Fruit fly (Drosophila melanogaster) whole organism, wandering third instar larva: ENCODE results near the gene CG9098.

Experiments
- Abd-B ChIP-seq: fragments of >200 bp; optimal IDR thresholded peaks from 2 replicates; lab custom pipeline; 2017; ENCODE audit warnings: missing biosample characterization, missing genetic modification characterization
- CG32264 ChIP-seq: fragments of 200-800 bp; sonication (Bioruptor generic); optimal IDR thresholded peaks from 2 replicates; lab custom pipeline; 2016; ENCODE audit warnings: missing biosample characterization, missing genetic modification characterization
- CG9705 ChIP-seq: fragments of 200-800 bp; sonication (Bioruptor generic); optimal IDR thresholded peaks from 2 replicates; lab custom pipeline; 2018; ENCODE audit warnings: missing biosample characterization, mild to moderate bottlenecking, missing genetic modification characterization
- CrebA ChIP-seq: fragments of 200-800 bp; sonication (Bioruptor generic); optimal IDR thresholded peaks from 2 replicates; lab custom pipeline; 2016; ENCODE audit warnings: missing biosample characterization, mild to moderate bottlenecking, missing genetic modification characterization, borderline replicate concordance
- Dfd ChIP-seq: fragments of >200 bp; optimal IDR thresholded peaks from 2 replicates; lab custom pipeline; 2017; ENCODE audit warnings: missing biosample characterization, missing genetic modification characterization
- Dif ChIP-seq: fragments of 200-275, 200-300 bp; sonication (Bioruptor generic); optimal IDR thresholded peaks from 2 replicates; lab custom pipeline; 2018; ENCODE audit warnings: missing biosample characterization, missing genetic modification characterization; ENCODE audit not compliant: partially characterized antibody
- GATAd ChIP-seq: sonication (Bioruptor generic); optimal IDR thresholded peaks from 2 replicates; lab custom pipeline; 2016; ENCODE audit warnings: missing biosample characterization, missing genetic modification characterization
- HLH106 ChIP-seq: fragments of 200-800 bp; optimal IDR thresholded peaks from 3 replicates; lab custom pipeline; 2019; ENCODE audit warnings: missing biosample characterization, mild to moderate bottlenecking, missing genetic modification characterization, moderate library complexity
- Hr78 ChIP-seq: fragments of >200 bp; optimal IDR thresholded peaks from 2 replicates; lab custom pipeline; 2017; ENCODE audit warnings: missing biosample characterization, missing genetic modification characterization
- Jra ChIP-seq: sonication (Bioruptor generic); optimal IDR thresholded peaks from 2 replicates; lab custom pipeline; 2016; ENCODE audit warnings: missing biosample characterization, missing genetic modification characterization
- Myc ChIP-seq: fragments of >200 bp; optimal IDR thresholded peaks from 2 replicates; lab custom pipeline; 2017
- N ChIP-seq: fragments of >200 bp; optimal IDR thresholded peaks from 2 replicates; lab custom pipeline; 2018; ENCODE audit warnings: missing biosample characterization, missing external identifiers, missing genetic modification characterization
- Sp1 ChIP-seq: fragments of 200-800 bp; sonication (Bioruptor generic); optimal IDR thresholded peaks from 3 replicates; lab custom pipeline; 2019; ENCODE audit warnings: missing biosample characterization, mild to moderate bottlenecking, missing genetic modification characterization, moderate library complexity
- Vsx2 ChIP-seq: fragments of 200-300, 225-300 bp; sonication (Bioruptor generic); optimal IDR thresholded peaks from 2 replicates; lab custom pipeline; 2018; ENCODE audit warnings: missing biosample characterization, missing genetic modification characterization; ENCODE audit not compliant: partially characterized antibody
- brk ChIP-seq: fragments of 200-800 bp; sonication (Bioruptor generic); optimal IDR thresholded peaks from 2 replicates; lab custom pipeline; 2016; ENCODE audit warnings: missing biosample characterization, mild to moderate bottlenecking, missing genetic modification characterization
- dmrt93B ChIP-seq: fragments of 200-800 bp; sonication (Bioruptor generic); optimal IDR thresholded peaks from 2 replicates; lab custom pipeline; 2018; ENCODE audit warnings: missing biosample characterization, mild to moderate bottlenecking, missing genetic modification characterization
- dsf ChIP-seq: sonication (Bioruptor generic); optimal IDR thresholded peaks from 2 replicates; lab custom pipeline; 2016; ENCODE audit warnings: missing biosample characterization, missing genetic modification characterization, borderline replicate concordance
- fru ChIP-seq: fragments of 200-800 bp; sonication (Bioruptor generic); optimal IDR thresholded peaks from 3 replicates; lab custom pipeline; 2016; ENCODE audit warnings: missing biosample characterization, mild to moderate bottlenecking, missing genetic modification characterization
- h ChIP-seq: fragments of 200-800 bp; sonication (Bioruptor generic); optimal IDR thresholded peaks from 3 replicates; lab custom pipeline; 2016; ENCODE audit warnings: missing biosample characterization, mild to moderate bottlenecking, missing genetic modification characterization
- jim ChIP-seq: fragments of 175-275, 200-325 bp; sonication (Bioruptor generic); optimal IDR thresholded peaks from 2 replicates; lab custom pipeline; 2016; ENCODE audit warnings: missing biosample characterization, mild to moderate bottlenecking, missing genetic modification characterization
- lola ChIP-seq: fragments of >200 bp; optimal IDR thresholded peaks from 2 replicates; lab custom pipeline; 2017; ENCODE audit warnings: missing biosample characterization, missing genetic modification characterization
- pan ChIP-seq: fragments of >200 bp; optimal IDR thresholded peaks from 2 replicates; lab custom pipeline; 2017
- psq ChIP-seq: fragments of 200-800 bp; sonication (Bioruptor generic); optimal IDR thresholded peaks from 3 replicates; lab custom pipeline; 2017; ENCODE audit warnings: missing biosample characterization, mild to moderate bottlenecking, missing genetic modification characterization, moderate library complexity
- rgr ChIP-seq: fragments of 200-800 bp; sonication (Bioruptor generic); optimal IDR thresholded peaks from 3 replicates; lab custom pipeline; 2016; ENCODE audit warnings: missing biosample characterization, mild to moderate bottlenecking, missing genetic modification characterization
- sv ChIP-seq: fragments of 200-800 bp; sonication (Bioruptor generic); optimal IDR thresholded peaks from 3 replicates; lab custom pipeline; 2016; ENCODE audit warnings: missing biosample characterization, missing genetic modification characterization
- tai ChIP-seq: sonication (Bioruptor generic); optimal IDR thresholded peaks from 2 replicates; lab custom pipeline; 2016; ENCODE audit warnings: missing biosample characterization, missing genetic modification characterization
- usp ChIP-seq: fragments of >200 bp; optimal IDR thresholded peaks from 2 replicates; lab custom pipeline; 2017; ENCODE audit warnings: missing biosample characterization, missing genetic modification characterization
- woc ChIP-seq: sonication (Bioruptor generic); optimal IDR thresholded peaks from 2 replicates; lab custom pipeline; 2016; ENCODE audit warnings: missing biosample characterization, mild to moderate bottlenecking, missing genetic modification characterization

Gene CG9098

dm6 chr2L:5969559-5969958 lies 42.6 kb downstream of the CG9098 start, which contains the start of gene Ucp4B:
Gene Ucp4B, plus strand, starts transcription at chr2L:5969859.
- no peak for TF ChIP-seq pan (lab: Kevin White, UChicago)
- no peak for TF ChIP-seq woc (GFP tag; lab: Kevin White, UChicago)
- no peak for TF ChIP-seq jim (GFP tag; lab: Kevin White, UChicago)
- TF ChIP-seq Dfd (GFP tag; lab: Kevin White, UChicago), result no peak
- TF ChIP-seq CG32264 (GFP tag; lab: Kevin White, UChicago), result no peak
- TF ChIP-seq, all 38 proteins: peak for 0

dm6 chr2L:5967702-5968616 lies 44.2 kb downstream of the CG9098 start, which contains the start of the genes CG13992 and Ucp4C:
Gene CG13992, minus strand, starts transcription at chr2L:5967752.
Gene Ucp4C, plus strand, starts transcription at chr2L:5968566.
- no peak for TF ChIP-seq jim (GFP tag; lab: Kevin White, UChicago)
- no peak for TF ChIP-seq pan (lab: Kevin White, UChicago)
- TF ChIP-seq psq, result no peak
- no peak for TF ChIP-seq dsf
- TF ChIP-seq lola (GFP tag; lab: Kevin White, UChicago), result no peak
- TF ChIP-seq Hr78 (GFP tag; lab: Kevin White, UChicago), result no peak
- TF ChIP-seq Vsx2, result no peak
- no peak for TF ChIP-seq Jra (GFP tag; lab: Kevin White, UChicago)
- TF ChIP-seq GATAd (GFP tag; lab: Kevin White, UChicago), result no peak
- TF ChIP-seq tai, result no peak
- no peak for TF ChIP-seq CrebA
- TF ChIP-seq fru (GFP tag; lab: Kevin White, UChicago), result no peak
- no peak for TF ChIP-seq Abd-B (GFP tag; lab: Kevin White, UChicago)
- no peak for TF ChIP-seq N
- no peak for TF ChIP-seq woc (GFP tag; lab: Kevin White, UChicago)
- TF ChIP-seq HLH106 (tag; lab: Kevin White, UChicago), result no peak
- TF ChIP-seq rgr, result no peak
- no peak for TF ChIP-seq Sp1 (GFP tag; lab: Kevin White, UChicago)
- TF ChIP-seq dmrt93B, result no peak
- no peak for TF ChIP-seq Dif (GFP tag; lab: Kevin White, UChicago)

dm6 chr2L:5964851-5965250 lies 47.3 kb downstream of the CG9098 start, which contains the start of gene psd:
Gene psd, minus strand, starts transcription at chr2L:5964951.
- TF ChIP-seq tai (no peak), Myc (lab: Kevin White, UChicago) (no peak), rgr (no peak)
- TF ChIP-seq, all 38 proteins: peak for 0

dm6 chr2L:5964211-5964610 lies 47.9 kb downstream of the CG9098 start:
- TF ChIP-seq jim (GFP tag; lab: Kevin White, UChicago) (no peak), h (GFP tag; lab: Kevin White, UChicago) (no peak), brk (GFP tag; lab: Kevin White, UChicago) (no peak), Vsx2 (no peak), Hr78 (GFP tag; lab: Kevin White, UChicago) (no peak), dmrt93B (no peak), lola (GFP tag; lab: Kevin White, UChicago) (no peak), rgr (no peak), GATAd (GFP tag; lab: Kevin White, UChicago) (no peak)

- no peak for TF ChIP-seq dmrt93B
- TF ChIP-seq jim (GFP tag; lab: Kevin White, UChicago), result no peak
- TF ChIP-seq Abd-B (GFP tag; lab: Kevin White, UChicago), result no peak
- no peak for TF ChIP-seq usp (GFP tag; lab: Kevin White, UChicago)
- no peak for TF ChIP-seq HLH106 (tag; lab: Kevin White, UChicago)
- no peak for TF ChIP-seq CG9705 (GFP tag; lab: Kevin White, UChicago)
These were observed 48.9 kb downstream of the CG9098 start for dm6 chr2L:5963251-5963650.

dm6 chr2L:5961169-5961918 lies 50.8 kb downstream of the CG9098 start:
- TF ChIP-seq Dfd (GFP tag; lab: Kevin White, UChicago), result no peak
- TF ChIP-seq Sp1 (GFP tag; lab: Kevin White, UChicago), result no peak
- no peak for TF ChIP-seq Dif (GFP tag; lab: Kevin White, UChicago)
- TF ChIP-seq psq, result no peak
- no peak for TF ChIP-seq sv (GFP tag; lab: Kevin White, UChicago)
- no peak for TF ChIP-seq brk (GFP tag; lab: Kevin White, UChicago)
